Fruit fly (Drosophila melanogaster) whole organism, wandering third instar larva: Measurements from ENCODE around the gene Tengl1.

ENCODE experiments used
- CG32264 ChIP-seq: fragments of 200-800 bp; sonication (Bioruptor generic); optimal IDR thresholded peaks from 2 replicates; lab custom pipeline; 2016; ENCODE audit warnings: missing biosample characterization, missing genetic modification characterization
- Hr78 ChIP-seq: fragments of >200 bp; optimal IDR thresholded peaks from 2 replicates; lab custom pipeline; 2017; ENCODE audit warnings: missing biosample characterization, missing genetic modification characterization
- N ChIP-seq: fragments of >200 bp; optimal IDR thresholded peaks from 2 replicates; lab custom pipeline; 2018; ENCODE audit warnings: missing biosample characterization, missing external identifiers, missing genetic modification characterization
- Vsx2 ChIP-seq: fragments of 200-300, 225-300 bp; sonication (Bioruptor generic); optimal IDR thresholded peaks from 2 replicates; lab custom pipeline; 2018; ENCODE audit warnings: missing biosample characterization, missing genetic modification characterization; ENCODE audit not compliant: partially characterized antibody
- foxo ChIP-seq, 2 experiments: fragments of 200-800 bp; sonication (Bioruptor generic); optimal IDR thresholded peaks; 2 replicates in 1 of 2; 3 replicates in 1 of 2; lab custom pipeline; 2016 to 2017; ENCODE audit warnings: missing biosample characterization in 2 of 2, missing genetic modification characterization in 2 of 2
- usp ChIP-seq: fragments of >200 bp; optimal IDR thresholded peaks from 2 replicates; lab custom pipeline; 2017; ENCODE audit warnings: missing biosample characterization, missing genetic modification characterization

DNA sequence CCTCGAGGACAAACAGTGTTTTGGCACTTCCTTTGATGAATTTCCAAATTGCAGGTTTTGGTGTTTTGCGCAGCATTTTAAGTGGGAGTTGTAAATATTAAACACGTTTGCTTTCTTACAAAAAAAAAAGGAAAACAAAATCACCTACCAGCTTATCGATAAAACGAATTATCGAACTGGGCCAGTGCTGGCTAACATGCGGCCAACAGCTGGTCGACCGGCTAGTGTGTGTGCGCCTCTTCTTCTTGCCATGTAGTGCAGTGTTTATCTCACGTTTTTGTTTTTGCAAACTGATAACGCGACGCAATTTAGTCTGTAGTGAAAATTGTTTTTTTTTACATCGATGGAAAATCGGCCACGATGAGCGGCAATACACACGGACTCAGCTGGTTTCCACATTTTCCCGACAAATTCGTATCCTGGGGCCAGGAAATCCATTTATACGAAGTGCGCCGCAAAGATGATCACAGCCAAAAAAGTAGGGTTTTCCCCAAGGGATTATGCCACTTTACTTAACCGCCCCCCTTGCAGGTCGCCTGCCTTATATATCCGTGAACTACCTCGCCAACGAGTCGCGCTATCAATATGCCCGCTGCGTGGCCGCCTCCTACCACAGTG is 23.2 kb downstream of the Tengl1 start, which contains the start of the genes CG15386, CG42371 and mio:
- no peak for TF ChIP-seq usp (GFP tag; lab: Kevin White, UChicago)
- no peak for TF ChIP-seq Vsx2 (GFP tag; lab: Kevin White, UChicago)
- no peak for TF ChIP-seq Hr78 (GFP tag; lab: Kevin White, UChicago)
- TF ChIP-seq CG32264 (GFP tag; lab: Kevin White, UChicago) = no peak
- TF ChIP-seq N = no peak
- TF ChIP-seq foxo (GFP tag; optimal IDR thresholded peaks at IDR 0.05; lab: Kevin White, UChicago) = peak in 1 of 2 experiments; percentile 41
